Worm (Caenorhabditis elegans) whole organism, L1 larva: ENCODE data around the gene chca-1.

ENCODE experiments used
- ama-1 ChIP-seq: fragments of 150-350 bp; optimal IDR thresholded peaks from 2 replicates; lab custom pipeline; 2014
- jun-1 ChIP-seq: fragments of 150-350 bp; optimal IDR thresholded peaks from 2 replicates; lab custom pipeline; 2014; ENCODE audit warnings: missing biosample characterization, missing genetic modification reagents, missing genetic modification characterization
- lin-13 ChIP-seq: fragments of 150-350 bp; optimal IDR thresholded peaks from 2 replicates; lab custom pipeline; 2014; ENCODE audit warnings: missing biosample characterization, missing genetic modification reagents, missing genetic modification characterization
- lin-14 ChIP-seq: fragments of 200-800 bp; sonication (Bioruptor generic); optimal IDR thresholded peaks from 2 replicates; lab custom pipeline; 2018; ENCODE audit warnings: mild to moderate bottlenecking, missing genetic modification characterization, moderate library complexity, missing compliant biosample characterization
- nhr-71 ChIP-seq: sonication (generic microtip); optimal IDR thresholded peaks from 2 replicates; lab custom pipeline; 2016; ENCODE audit warnings: mild to moderate bottlenecking, missing genetic modification characterization, moderate library complexity, missing compliant biosample characterization
- nhr-85 ChIP-seq: sonication (generic microtip); peaks from one replicate; lab custom pipeline; 2016; ENCODE audit warnings: missing genetic modification characterization, inconsistent platforms, missing compliant biosample characterization
- pax-3 ChIP-seq: fragments of 200-800 bp; sonication (Bioruptor generic); optimal IDR thresholded peaks from 2 replicates; lab custom pipeline; 2018; ENCODE audit warnings: mild to moderate bottlenecking, missing genetic modification characterization, moderate library complexity, missing compliant biosample characterization
- pqm-1 ChIP-seq: sonication (generic microtip); optimal IDR thresholded peaks from 3 replicates; lab custom pipeline; 2017; ENCODE audit warnings: missing biosample characterization, missing genetic modification characterization
- snpc-4 ChIP-seq: fragments of 150-350 bp; optimal IDR thresholded peaks from 2 replicates; lab custom pipeline; 2014; ENCODE audit warnings: missing biosample characterization, missing genetic modification characterization
- unc-62 ChIP-seq: fragments of 150-350 bp; optimal IDR thresholded peaks from 2 replicates; lab custom pipeline; 2014; ENCODE audit warnings: missing biosample characterization, missing genetic modification reagents, missing genetic modification characterization
- zag-1 ChIP-seq: fragments of 150-350 bp; optimal IDR thresholded peaks from 2 replicates; lab custom pipeline; 2014; ENCODE audit warnings: missing biosample characterization, missing genetic modification characterization
- zip-4 ChIP-seq: fragments of 200-800 bp; sonication (Bioruptor generic); optimal IDR thresholded peaks from 2 replicates; lab custom pipeline; 2018; ENCODE audit warnings: mild to moderate bottlenecking, missing genetic modification characterization, moderate library complexity, missing compliant biosample characterization
- ztf-4 ChIP-seq: fragments of 150-350 bp; optimal IDR thresholded peaks from 2 replicates; lab custom pipeline; 2014; ENCODE audit warnings: missing biosample characterization, missing genetic modification characterization

- TF ChIP-seq zag-1 (no peak), pax-3 (tag; lab: Kevin White, UChicago) (no peak), pqm-1 (tag; lab: Kevin White, UChicago) (no peak), jun-1 (tag; lab: Kevin White, UChicago) (no peak), lin-14 (GFP tag; lab: Kevin White, UChicago) (no peak), snpc-4 (tag; lab: Kevin White, UChicago) (no peak), zip-4 (GFP tag; lab: Kevin White, UChicago) (no peak), ztf-4 (tag; lab: Kevin White, UChicago) (no peak), unc-62 (no peak), ama-1 (lab: Kevin White, UChicago) (no peak), nhr-85 (tag; lab: Kevin White, UChicago) (no peak), lin-13 (GFP tag; lab: Kevin White, UChicago) (no peak), nhr-71 (tag; lab: Kevin White, UChicago) (no peak)
Observed at ce11 chrIV:9610923-9611322, 40.3 kb upstream of the chca-1 start.
